Worm (Caenorhabditis elegans): ENCODE results near the gene mrpl-10.
"Not testable (repeated sequence)": the region's sequence is repeated elsewhere in the genome, so short reads cannot be mapped to it uniquely, and the experiment has no call there.

The mrpl-10 gene

DNA sequence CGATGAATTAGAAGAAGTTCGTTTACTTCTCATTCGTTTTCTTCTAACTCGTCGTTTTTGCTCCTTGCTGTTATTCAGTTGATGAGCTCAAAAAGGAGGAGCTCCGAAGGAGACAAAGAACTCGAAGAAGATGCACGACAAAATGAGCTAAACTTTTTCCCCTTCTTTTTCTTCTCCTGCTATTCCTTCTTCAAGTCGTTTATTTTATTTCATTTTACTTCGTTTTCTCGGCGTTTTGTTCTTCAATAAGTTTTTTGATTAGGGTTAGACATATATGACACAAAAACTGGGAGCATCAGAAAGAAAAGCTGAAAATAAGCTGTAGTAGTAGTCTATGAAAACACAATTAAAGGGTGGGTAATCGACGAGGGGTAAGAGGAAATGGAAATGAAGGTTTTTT, 33.7 kb upstream of the mrpl-10 start:
- TF ChIP-seq hlh-11 (tag; optimal IDR thresholded peaks at IDR 0.05) (no peak), fkh-10 (GFP tag; optimal IDR thresholded peaks at IDR 0.05) (peak; percentile 67)

DNA sequence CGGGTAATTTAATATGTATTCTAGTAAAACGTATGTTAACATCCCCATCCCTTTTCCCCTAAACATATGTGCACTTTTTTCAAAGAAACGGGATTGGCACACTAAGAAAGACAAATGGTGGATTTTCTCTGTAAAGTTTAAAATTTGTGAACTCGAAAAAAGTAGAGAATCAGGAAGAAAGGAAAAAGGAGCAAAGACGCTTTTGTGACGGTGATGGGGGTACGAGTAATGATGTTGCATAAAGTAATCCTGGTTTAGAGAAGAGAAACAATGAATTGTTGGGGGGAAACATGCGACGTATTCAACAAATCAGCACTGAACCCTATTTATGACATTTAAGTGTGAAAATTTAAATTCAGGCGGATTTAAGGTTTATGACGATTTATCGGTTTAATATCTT, 33.2 kb upstream of the mrpl-10 start:
- no peak for TF ChIP-seq nhr-102 (tag; optimal IDR thresholded peaks at IDR 0.05)
- peak in 1 of 2 experiments; percentile 67 for TF ChIP-seq unc-62 (GFP tag; optimal IDR thresholded peaks at IDR 0.05 in 1 of 2)
- TF ChIP-seq unc-62 (tag; optimal IDR thresholded peaks at IDR 0.05) = no peak

- no peak for TF ChIP-seq lim-7 (GFP tag; IDR thresholded peaks at IDR 0.05)
- TF ChIP-seq php-3 (GFP tag; IDR thresholded peaks at IDR 0.05) = no peak
- no peak for TF ChIP-seq nhr-41 (GFP tag; IDR thresholded peaks at IDR 0.05)
- no peak for TF ChIP-seq pha-4 (GFP tag; IDR thresholded peaks at IDR 0.05)
- no peak for TF ChIP-seq pha-4 (tag; optimal IDR thresholded peaks at IDR 0.05)
- no peak for TF ChIP-seq lin-29 (GFP tag; IDR thresholded peaks at IDR 0.05)
- TF ChIP-seq set-16 (GFP tag; IDR thresholded peaks at IDR 0.05) = no peak
- TF ChIP-seq unc-62 (GFP tag; optimal IDR thresholded peaks at IDR 0.05 in 1 of 2) = peak in 1 of 2 experiments; percentile 79
- TF ChIP-seq unc-62 (tag; optimal IDR thresholded peaks at IDR 0.05) = no peak
- TF ChIP-seq T26A8.4 (GFP tag; IDR thresholded peaks at IDR 0.05) = no peak
- peak; percentile 97 for TF ChIP-seq aha-1 (tag)
- TF ChIP-seq Y75B8A.6 (GFP tag; IDR thresholded peaks at IDR 0.05) = no peak
- no peak for TF ChIP-seq unc-130 (GFP tag; optimal IDR thresholded peaks at IDR 0.05)
- no peak for TF ChIP-seq daf-19 (GFP tag; conservative IDR thresholded peaks at IDR 0.05)
Measured at ce11 chrII:8308314-8308713, 30.0 kb upstream of the mrpl-10 start.

DNA sequence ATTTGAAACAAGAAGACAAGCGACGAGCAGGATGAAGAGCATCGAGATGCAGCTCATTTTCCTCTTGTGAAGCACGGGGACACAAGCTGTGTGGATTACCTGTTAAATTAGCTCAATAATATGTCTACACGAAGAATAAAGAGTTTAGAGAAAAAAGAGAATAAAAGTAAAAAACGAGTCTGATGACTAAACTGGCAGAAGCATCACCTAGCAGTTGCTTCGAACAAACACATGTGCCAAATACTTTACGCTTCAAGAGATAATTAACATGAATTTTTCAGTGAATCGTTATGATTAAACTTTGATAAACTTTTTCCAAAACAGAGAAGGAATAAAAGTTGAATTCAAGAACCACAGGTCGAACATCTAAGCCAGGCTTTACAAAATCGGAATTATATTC, 17.0 kb upstream of the mrpl-10 start, which contains the start of gene nlp-55:
nlp-55 (minus strand) TSS at position 101 of the 400 bp plus-strand sequence.
- TF ChIP-seq ceh-62 (tag; optimal IDR thresholded peaks at IDR 0.05) (no peak), lir-3 (tag; optimal IDR thresholded peaks at IDR 0.05) (no peak), unc-39 (tag; optimal IDR thresholded peaks at IDR 0.05) (no peak), fkh-10 (GFP tag; optimal IDR thresholded peaks at IDR 0.05) (no peak), Y48G9A.11 (GFP tag; IDR thresholded peaks at IDR 0.05) (no peak), R02D3.7 (tag; optimal IDR thresholded peaks at IDR 0.05) (no peak), nhr-76 (tag; optimal IDR thresholded peaks at IDR 0.05) (no peak), madf-5 (GFP tag; IDR thresholded peaks at IDR 0.05) (no peak), nhr-10 (tag; optimal IDR thresholded peaks at IDR 0.05) (no peak), fos-1 (tag; optimal IDR thresholded peaks at IDR 0.05) (no peak), lin-39 (tag; optimal IDR thresholded peaks at IDR 0.05) (no peak), dve-1 (tag; optimal IDR thresholded peaks at IDR 0.05; ENCODE audit: insufficient read depth) (no peak), daf-8 (GFP tag; IDR thresholded peaks at IDR 0.05) (no peak)

DNA sequence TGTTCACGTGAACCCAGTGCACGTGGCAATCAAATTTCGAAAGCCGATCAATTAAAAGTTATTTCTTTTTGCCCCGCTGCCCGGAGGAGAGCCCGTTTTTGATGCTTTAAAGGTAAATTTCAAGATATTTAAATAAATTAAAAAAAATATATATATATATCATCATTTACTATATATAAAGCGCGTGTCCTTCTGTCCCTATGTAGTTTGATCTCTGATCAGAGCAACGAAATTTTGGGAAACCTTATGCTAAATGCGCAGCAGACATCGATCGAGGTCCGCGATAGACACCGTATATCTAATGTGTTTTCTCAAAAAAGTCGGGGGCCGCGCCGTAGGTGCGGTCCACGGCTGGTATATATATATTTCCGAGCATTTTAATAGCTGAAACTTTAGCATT, 7.5 kb upstream of the mrpl-10 start:
- TF ChIP-seq daf-16 (GFP tag; optimal IDR thresholded peaks at IDR 0.05) (peak in 1 of 2 experiments; percentile 18), lsy-2 (tag; optimal IDR thresholded peaks at IDR 0.05) (peak in 1 of 2 experiments; percentile 16)
- TF ChIP-seq daf-16 (tag; optimal IDR thresholded peaks at IDR 0.05) = not testable (repeated sequence)

DNA sequence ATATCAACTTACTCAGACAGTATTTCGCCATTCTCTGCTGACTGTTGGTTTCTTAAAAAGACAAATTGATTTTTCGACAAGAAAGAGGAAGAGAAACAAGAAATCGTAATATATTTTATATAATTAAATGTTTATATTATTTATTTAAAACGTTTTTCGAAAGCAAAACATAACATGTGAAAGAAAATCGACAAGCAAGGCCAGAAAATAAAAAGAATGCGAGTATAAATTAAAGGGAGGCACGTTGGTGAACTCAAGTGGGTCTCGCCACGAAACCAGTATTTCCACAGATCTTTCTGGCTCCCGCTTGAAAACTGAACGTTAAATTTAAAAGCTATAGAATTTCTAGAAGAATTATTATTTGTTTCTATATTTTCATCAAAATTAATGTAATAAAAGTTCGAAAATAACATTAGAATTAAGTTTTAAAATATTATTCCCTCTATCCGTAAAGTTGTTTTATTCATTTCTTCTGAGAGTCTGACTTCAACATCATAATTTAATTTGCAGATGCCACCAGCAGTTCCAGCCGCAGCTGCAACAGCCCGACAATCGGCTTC, 4.9 kb upstream of the mrpl-10 start, which contains the start of the genes nst-1 and cct-4:
nst-1 (minus strand) TSS at position 51 of the 560 bp plus-strand sequence.
cct-4 (plus strand) TSS at position 510 of the 560 bp plus-strand sequence.
- TF ChIP-seq mep-1 (tag; optimal IDR thresholded peaks at IDR 0.05) (peak; percentile 35), lin-13 (GFP tag; optimal IDR thresholded peaks at IDR 0.05) (no peak), dpl-1 (GFP tag; optimal IDR thresholded peaks at IDR 0.05) (peak; percentile 51), ceh-44 (GFP tag; IDR thresholded peaks at IDR 0.05) (no peak), daf-12 (tag; optimal IDR thresholded peaks at IDR 0.05) (no peak), mes-2 (tag; optimal IDR thresholded peaks at IDR 0.05; ENCODE audit: poor library complexity, severe bottlenecking) (peak; percentile 49), ces-1 (GFP tag; optimal IDR thresholded peaks at IDR 0.05) (no peak), aha-1 (tag) (peak; percentile 37), dve-1 (tag; optimal IDR thresholded peaks at IDR 0.05; ENCODE audit: insufficient read depth) (peak; percentile 13), madf-5 (GFP tag; IDR thresholded peaks at IDR 0.05) (no peak), ZK546.5 (tag; optimal IDR thresholded peaks at IDR 0.05) (no peak), unc-62 (GFP tag; optimal IDR thresholded peaks at IDR 0.05 in 1 of 2) (peak in 1 of 2 experiments; percentile 50), unc-62 (tag; optimal IDR thresholded peaks at IDR 0.05) (no peak), lsy-2 (tag; optimal IDR thresholded peaks at IDR 0.05) (peak in 1 of 2 experiments; percentile 62), ZK337.2 (GFP tag; IDR thresholded peaks at IDR 0.05) (no peak)
